Fruit fly (Drosophila melanogaster) Kc167 (cell line): ENCODE data around the gene CG11983.

Experiments used
- Sin3A ChIP-seq: fragments of >200 bp; optimal IDR thresholded peaks from 2 replicates; lab custom pipeline; 2018; ENCODE audit warnings: missing external identifiers
- h ChIP-seq: fragments of >200 bp; optimal IDR thresholded peaks from 3 replicates; lab custom pipeline; 2018; ENCODE audit warnings: missing external identifiers
- psq ChIP-seq: fragments of >200 bp; optimal IDR thresholded peaks from 2 replicates; lab custom pipeline; 2017; ENCODE audit warnings: missing external identifiers

dm6 chr3R:9024835-9025510, 16.9 kb downstream of the CG11983 start:
- TF ChIP-seq psq (lab: Kevin White, UChicago), result no peak
- TF ChIP-seq Sin3A, result no peak
- TF ChIP-seq h (lab: Kevin White, UChicago), result no peak
